Fruit fly (Drosophila melanogaster): ENCODE measurements around the gene plum.

The plum gene

DNA sequence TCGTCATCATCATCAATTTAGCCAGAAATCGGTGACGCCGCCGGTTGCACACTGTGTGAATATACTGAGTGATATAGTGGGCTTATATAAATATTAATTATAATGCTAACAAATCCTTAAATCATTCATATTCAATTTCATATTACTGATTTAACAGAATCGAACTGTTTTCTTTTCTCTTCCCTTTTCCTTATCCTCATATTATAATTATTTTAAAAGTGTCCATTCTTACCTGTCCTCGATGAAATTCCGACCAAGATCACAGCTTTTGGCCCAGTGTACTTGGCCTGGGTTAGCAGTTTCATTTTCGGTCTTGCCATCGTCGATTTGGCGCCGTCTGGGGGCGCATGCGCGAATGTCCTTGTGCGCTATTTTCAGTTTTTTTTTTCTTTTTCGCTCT is 102.0 kb downstream of the plum start:
- no peak for TF ChIP-seq Dll (optimal IDR thresholded peaks at IDR 0.05)
- no peak for TF ChIP-seq psq (optimal IDR thresholded peaks at IDR 0.05)
- no peak for TF ChIP-seq pan (optimal IDR thresholded peaks at IDR 0.05)
- no peak for TF ChIP-seq CG8478 (optimal IDR thresholded peaks at IDR 0.05)
- TF ChIP-seq EcR (GFP tag; optimal IDR thresholded peaks at IDR 0.05): no peak
- no peak for TF ChIP-seq usp (GFP tag; optimal IDR thresholded peaks at IDR 0.05)

DNA sequence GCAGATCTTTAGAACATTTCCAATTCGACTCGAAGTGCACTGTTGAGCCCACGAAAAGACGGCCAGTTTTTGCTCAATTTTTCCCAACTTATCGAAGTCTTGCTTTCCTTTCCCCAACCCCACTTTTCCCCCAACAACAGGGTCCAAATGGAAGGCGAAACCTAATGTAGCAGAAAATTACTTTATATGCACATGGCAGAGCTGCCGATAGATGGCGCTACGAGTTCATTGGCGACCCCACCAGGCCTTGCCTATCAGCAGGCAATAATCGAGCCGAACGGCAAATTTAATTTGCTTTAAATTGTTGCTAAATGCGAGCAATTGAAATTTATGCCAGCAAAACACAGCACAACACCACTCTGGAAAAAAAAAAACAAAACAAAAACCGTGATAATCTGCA is 102.5 kb downstream of the plum start:
- TF ChIP-seq usp (GFP tag; optimal IDR thresholded peaks at IDR 0.05): no peak

DNA sequence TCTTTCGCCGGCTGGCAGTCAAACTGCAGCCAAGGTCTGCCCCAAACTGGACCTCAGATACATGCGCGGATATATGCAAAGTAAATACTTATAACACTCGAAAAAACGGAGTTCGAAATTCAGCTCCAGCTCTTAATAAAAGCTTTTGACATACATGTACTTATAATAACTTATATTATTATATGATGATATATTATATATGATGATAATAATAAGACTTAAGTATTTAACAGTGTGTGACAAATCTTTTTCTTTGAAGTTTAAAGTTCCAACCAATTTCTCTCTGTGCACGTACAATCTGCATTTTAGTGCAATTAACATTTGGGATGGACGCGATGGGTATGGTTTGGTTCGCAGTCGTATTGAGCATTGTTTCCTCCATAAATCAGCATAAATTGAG is 105.4 kb downstream of the plum start:
- TF ChIP-seq Dll (optimal IDR thresholded peaks at IDR 0.05): no peak

DNA sequence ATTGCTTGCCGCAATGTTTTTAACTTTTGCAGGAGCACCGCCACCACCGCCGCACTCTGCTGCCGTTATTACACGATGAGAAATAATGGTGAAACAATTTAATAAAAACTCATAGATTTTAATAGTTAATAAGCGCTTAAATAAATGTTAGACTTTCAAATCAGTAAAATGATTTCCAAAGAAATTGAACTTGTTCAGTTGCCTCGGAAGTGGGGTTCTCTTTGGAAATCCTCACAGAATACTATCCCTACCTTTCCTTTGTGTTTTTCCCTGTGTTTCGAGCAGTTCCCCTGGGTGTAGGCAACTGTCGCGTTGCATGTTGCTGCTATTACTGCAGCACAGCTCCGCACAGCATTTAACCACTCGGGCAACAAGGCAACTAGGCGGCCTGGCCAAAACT is 106.8 kb downstream of the plum start:
- TF ChIP-seq psq (optimal IDR thresholded peaks at IDR 0.05): no peak
- TF ChIP-seq EcR (GFP tag; optimal IDR thresholded peaks at IDR 0.05): no peak
- TF ChIP-seq usp (GFP tag; optimal IDR thresholded peaks at IDR 0.05): no peak
- TF ChIP-seq pan (optimal IDR thresholded peaks at IDR 0.05): no peak

DNA sequence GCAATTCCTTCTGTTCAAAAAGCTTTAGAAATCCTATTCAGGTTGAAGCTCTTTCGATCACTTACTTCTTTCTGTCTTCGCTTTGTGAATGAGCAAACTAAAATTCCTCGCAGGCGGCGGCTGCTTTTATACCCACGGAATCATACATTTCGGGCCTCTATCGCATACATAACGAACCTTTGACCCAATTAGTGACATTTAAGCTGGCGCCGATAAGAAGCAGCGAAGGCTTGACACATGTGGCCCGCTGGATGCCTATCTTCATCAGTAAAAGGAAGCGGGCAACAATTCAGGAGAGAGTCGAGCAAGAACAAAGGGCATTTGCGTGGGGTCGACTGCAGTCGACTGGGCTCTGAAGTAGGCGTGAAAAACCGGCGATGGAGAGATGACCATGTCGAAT is 109.3 kb downstream of the plum start, which contains the start of gene CG34291:
Gene CG34291, minus strand, starts transcription at position 101 of the 400 bp plus-strand sequence.
- TF ChIP-seq usp (GFP tag; optimal IDR thresholded peaks at IDR 0.05) (no peak), psq (optimal IDR thresholded peaks at IDR 0.05) (no peak)

DNA sequence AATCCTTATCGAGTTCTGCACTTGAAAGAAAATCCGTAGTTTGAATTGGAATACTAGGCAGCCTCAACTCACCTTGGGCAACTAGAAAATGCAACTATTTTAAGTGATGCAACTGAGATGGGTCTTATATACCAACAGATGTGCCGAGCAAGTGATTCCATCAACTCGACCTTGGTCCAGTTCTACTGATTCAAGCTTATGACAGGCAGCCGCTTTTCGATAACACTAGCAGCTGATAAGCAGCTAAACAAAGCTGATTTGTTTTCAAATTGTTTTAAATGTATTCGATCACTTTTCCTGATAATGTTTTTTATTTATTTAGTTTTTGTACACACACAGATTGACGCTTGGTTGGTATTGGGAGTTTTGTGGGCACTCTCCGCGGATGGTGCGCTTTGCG is 110.0 kb downstream of the plum start, which contains the start of gene CG6503:
Gene CG6503, minus strand, starts transcription at position 101 of the 400 bp plus-strand sequence.
- TF ChIP-seq usp (GFP tag; optimal IDR thresholded peaks at IDR 0.05) (no peak), pan (optimal IDR thresholded peaks at IDR 0.05) (no peak), psq (optimal IDR thresholded peaks at IDR 0.05) (no peak), EcR (GFP tag; optimal IDR thresholded peaks at IDR 0.05) (no peak), Dll (optimal IDR thresholded peaks at IDR 0.05) (no peak), CG8478 (optimal IDR thresholded peaks at IDR 0.05) (no peak)

All from whole organism.